Fruit fly (Drosophila melanogaster) whole organism, pupa: ENCODE data around the gene CG7943.
A peak's percentile ranks its signal among the peaks of the same experiment; 100 is the strongest.

Experiments
- CG10348 ChIP-seq: fragments of 200-800 bp; sonication (Bioruptor generic); IDR thresholded peaks from 2 replicates; pipeline ENCODE4 v1.3.6; 2022; ENCODE audit warnings: missing biosample characterization, missing genetic modification characterization
- CG13204 ChIP-seq: fragments of 200-800 bp; sonication (Bioruptor generic); optimal IDR thresholded peaks from 2 replicates; lab custom pipeline; 2018; ENCODE audit warnings: missing biosample characterization, mild to moderate bottlenecking, missing genetic modification characterization, moderate library complexity
- CG14655 ChIP-seq: fragments of 200-800 bp; sonication (Bioruptor generic); optimal IDR thresholded peaks from 3 replicates; lab custom pipeline; 2017; ENCODE audit warnings: mild to moderate bottlenecking, missing biosample characterization, missing genetic modification reagents, missing genetic modification characterization
- CG15710 ChIP-seq: fragments of 200-800 bp; sonication (Bioruptor generic); optimal IDR thresholded peaks from 2 replicates; lab custom pipeline; 2018; ENCODE audit warnings: missing biosample characterization, mild to moderate bottlenecking, missing genetic modification characterization, moderate library complexity
- CG17806 ChIP-seq: fragments of 200-800 bp; sonication (Bioruptor generic); optimal IDR thresholded peaks from 2 replicates; lab custom pipeline; 2018; ENCODE audit warnings: missing biosample characterization, mild to moderate bottlenecking, missing genetic modification characterization, moderate library complexity
- CG32121 ChIP-seq: fragments of 200-800 bp; sonication (Bioruptor generic); IDR thresholded peaks from 2 replicates; pipeline ENCODE4 v1.3.6; 2022; ENCODE audit warnings: missing biosample characterization, missing genetic modification characterization
- CG4496 ChIP-seq: fragments of 200-800 bp; sonication (Bioruptor generic); IDR thresholded peaks from 3 replicates; pipeline ENCODE4 v1.3.6; 2022; ENCODE audit warnings: missing biosample characterization, missing genetic modification characterization
- CG8301 ChIP-seq: fragments of 200-800 bp; sonication (Bioruptor generic); optimal IDR thresholded peaks from 2 replicates; lab custom pipeline; 2018; ENCODE audit warnings: missing biosample characterization, mild to moderate bottlenecking, missing genetic modification characterization
- Ets98B ChIP-seq: fragments of 200-800 bp; sonication (Bioruptor generic); IDR thresholded peaks from 2 replicates; pipeline ENCODE4 v1.3.6; 2022; ENCODE audit warnings: missing biosample characterization, missing genetic modification characterization
- Pif1A ChIP-seq: fragments of 200-800 bp; sonication (Bioruptor generic); optimal IDR thresholded peaks from 3 replicates; lab custom pipeline; 2016; ENCODE audit warnings: missing biosample characterization, missing genetic modification characterization
- Snoo ChIP-seq: fragments of 200-800 bp; sonication (Bioruptor generic); optimal IDR thresholded peaks from 3 replicates; lab custom pipeline; 2017; ENCODE audit warnings: missing biosample characterization, mild to moderate bottlenecking, missing genetic modification characterization, inconsistent platforms
- fd96Ca ChIP-seq: fragments of 200-800 bp; sonication (Bioruptor generic); IDR thresholded peaks from 3 replicates; pipeline ENCODE4 v1.3.6; 2022; ENCODE audit warnings: missing biosample characterization, missing genetic modification characterization
- gl ChIP-seq: fragments of 200-800 bp; sonication (Bioruptor generic); optimal IDR thresholded peaks from 2 replicates; lab custom pipeline; 2018; ENCODE audit warnings: missing biosample characterization, mild to moderate bottlenecking, missing genetic modification characterization

dm6 chr3R:30095855-30096254, 49.6 kb downstream of the CG7943 start:
- peak; percentile 83 for TF ChIP-seq CG17806 (tag; lab: Kevin White, UChicago)
- no peak for TF ChIP-seq CG13204
- TF ChIP-seq CG8301 (tag; lab: Kevin White, UChicago), result peak; percentile 90
- peak; percentile 79 for TF ChIP-seq CG15710 (tag; lab: Kevin White, UChicago)
- TF ChIP-seq CG10348, result peak; percentile 78
- TF ChIP-seq CG4496 (GFP tag; lab: Robert Waterston, UW), result peak; percentile 97
- TF ChIP-seq Ets98B (GFP tag; lab: Robert Waterston, UW), result peak; percentile 96
- TF ChIP-seq Pif1A, result peak; percentile 69
- peak; percentile 95 for TF ChIP-seq CG32121 (GFP tag; lab: Robert Waterston, UW)
- TF ChIP-seq CG14655, result peak; percentile 88
- TF ChIP-seq fd96Ca (GFP tag; lab: Robert Waterston, UW), result peak; percentile 97
- peak; percentile 52 for TF ChIP-seq gl (tag; lab: Kevin White, UChicago)
- TF ChIP-seq Snoo (tag; lab: Kevin White, UChicago), result peak; percentile 31
